Worm (Caenorhabditis elegans) whole organism, early embryonic: ENCODE results near the gene R02F2.8.

Experiments
- B0310.2 ChIP-seq: sonication (generic microtip); optimal IDR thresholded peaks from 2 replicates; lab custom pipeline; 2016; ENCODE audit warnings: mild to moderate bottlenecking, missing genetic modification characterization, missing compliant biosample characterization
- F13C5.2 ChIP-seq: sonication (generic microtip); optimal IDR thresholded peaks from 2 replicates; lab custom pipeline; 2017; ENCODE audit warnings: mild to moderate bottlenecking, missing genetic modification characterization, inconsistent platforms, missing compliant biosample characterization
- aly-1 ChIP-seq: sonication (generic microtip); optimal IDR thresholded peaks from 2 replicates; lab custom pipeline; 2016; ENCODE audit warnings: missing genetic modification characterization, missing compliant biosample characterization
- ama-1 ChIP-seq: fragments of 150-350 bp; optimal IDR thresholded peaks from 2 replicates; lab custom pipeline; 2014
- ceh-13 ChIP-seq: fragments of 200-800 bp; sonication (Bioruptor generic); optimal IDR thresholded peaks from 2 replicates; lab custom pipeline; 2018; ENCODE audit warnings: mild to moderate bottlenecking, missing genetic modification characterization, missing compliant biosample characterization
- ceh-36 ChIP-seq: sonication (generic microtip); optimal IDR thresholded peaks from 2 replicates; lab custom pipeline; 2016; ENCODE audit warnings: missing genetic modification characterization, inconsistent platforms, missing compliant biosample characterization
- flt-1 ChIP-seq: fragments of 200-800 bp; sonication (Bioruptor generic); IDR thresholded peaks from 2 replicates; pipeline ENCODE4 v1.3.6; 2022; ENCODE audit warnings: missing genetic modification characterization, missing compliant biosample characterization
- hnd-1 ChIP-seq: sonication (generic microtip); optimal IDR thresholded peaks from 2 replicates; lab custom pipeline; 2016; ENCODE audit warnings: missing genetic modification characterization, missing compliant biosample characterization
- scrt-1 ChIP-seq: fragments of 200-800 bp; sonication (Bioruptor generic); IDR thresholded peaks from 2 replicates; pipeline ENCODE4 v1.3.6; 2022; ENCODE audit warnings: missing genetic modification characterization, missing compliant biosample characterization
- sea-1 ChIP-seq: fragments of 200-800 bp; sonication (Bioruptor generic); conservative IDR thresholded peaks from 2 replicates; pipeline ENCODE4 v1.3.6; 2022; ENCODE audit warnings: missing genetic modification characterization, missing compliant biosample characterization
- tbx-11 ChIP-seq: fragments of 200-800 bp; sonication (Bioruptor generic); IDR thresholded peaks from 2 replicates; pipeline ENCODE4 v1.3.6; 2022; ENCODE audit warnings: missing genetic modification characterization, missing compliant biosample characterization
- tra-4 ChIP-seq: sonication (generic microtip); optimal IDR thresholded peaks from 2 replicates; lab custom pipeline; 2017; ENCODE audit warnings: missing genetic modification characterization, missing compliant biosample characterization

DNA sequence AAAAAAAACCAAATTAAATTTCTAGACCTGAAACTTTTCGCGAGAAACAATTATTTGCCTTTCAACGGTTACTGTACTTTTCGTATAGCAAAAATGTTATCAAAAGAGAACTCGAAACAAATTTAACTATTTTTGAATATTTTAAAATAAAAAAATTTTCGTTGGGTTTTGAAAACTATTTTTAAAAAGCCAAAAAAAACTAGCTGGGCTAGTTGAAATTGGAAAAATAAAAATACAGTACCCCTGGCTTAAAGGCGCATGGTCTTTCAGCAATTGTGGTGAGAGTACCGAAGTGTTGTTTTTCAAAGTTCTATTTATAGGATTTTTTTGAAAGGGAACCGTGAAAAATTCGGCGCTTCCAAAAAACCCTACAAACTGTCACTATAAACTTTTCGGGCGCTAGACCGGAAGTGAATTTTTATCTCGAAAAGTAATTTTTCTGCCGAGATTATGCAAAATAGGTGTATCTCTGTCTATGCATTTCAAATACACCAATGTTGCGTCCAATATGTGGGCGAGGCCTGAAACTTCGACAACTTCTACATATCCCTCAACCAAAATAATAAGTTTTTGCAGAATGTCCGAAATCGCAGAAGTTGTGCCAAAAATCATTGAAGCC lies 48.8 kb upstream of the R02F2.8 start, which contains the start of gene D1044.1:
- no peak for TF ChIP-seq hnd-1 (tag; lab: Kevin White, UChicago)
- TF ChIP-seq B0310.2 (tag; lab: Kevin White, UChicago) = no peak
- TF ChIP-seq aly-1 (tag; lab: Kevin White, UChicago) = no peak
- TF ChIP-seq ama-1 (lab: Kevin White, UChicago) = no peak
- TF ChIP-seq flt-1 = no peak
- no peak for TF ChIP-seq ceh-36 (tag; lab: Kevin White, UChicago)
- TF ChIP-seq scrt-1 (GFP tag; lab: Robert Waterston, UW) = no peak
- no peak for TF ChIP-seq ceh-13 (GFP tag; lab: Kevin White, UChicago)
- TF ChIP-seq tbx-11 (GFP tag; lab: Robert Waterston, UW) = no peak
- no peak for TF ChIP-seq F13C5.2 (tag; lab: Kevin White, UChicago)
- no peak for TF ChIP-seq sea-1 (GFP tag; lab: Robert Waterston, UW)
- no peak for TF ChIP-seq tra-4
